Worm (Caenorhabditis elegans) whole organism, young adult: ENCODE data around the gene C49C8.8.

Experiments used
- B0336.3 ChIP-seq: fragments of 200-800 bp; sonication (Bioruptor generic); IDR thresholded peaks from 2 replicates; pipeline ENCODE4 v1.3.6; 2022; ENCODE audit warnings: missing genetic modification characterization, missing compliant biosample characterization
- C17E4.6 ChIP-seq: fragments of 200-800 bp; sonication (Bioruptor generic); IDR thresholded peaks from 2 replicates; pipeline ENCODE4 v1.3.6; 2022; ENCODE audit warnings: missing genetic modification reagents, missing genetic modification characterization, missing compliant biosample characterization
- F10E7.11 ChIP-seq: sonication (generic microtip); optimal IDR thresholded peaks from 2 replicates; lab custom pipeline; 2017; ENCODE audit warnings: mild to moderate bottlenecking, missing genetic modification characterization, moderate library complexity, missing compliant biosample characterization
- F22D6.2 ChIP-seq: sonication (generic microtip); optimal IDR thresholded peaks from 2 replicates; lab custom pipeline; 2016; ENCODE audit warnings: mild to moderate bottlenecking, missing genetic modification characterization, missing compliant biosample characterization
- F49E8.2 ChIP-seq: sonication (generic microtip); optimal IDR thresholded peaks from 3 replicates; lab custom pipeline; 2017; ENCODE audit warnings: missing genetic modification characterization, mild to moderate bottlenecking, missing compliant biosample characterization, antibody characterized with exemption, moderate library complexity; ENCODE audit not compliant: insufficient read depth
- F55B11.4 ChIP-seq: sonication (generic microtip); optimal IDR thresholded peaks from 2 replicates; lab custom pipeline; 2016; ENCODE audit warnings: missing compliant biosample characterization, missing genetic modification characterization, borderline replicate concordance; ENCODE audit not compliant: insufficient read depth
- K12H6.12 ChIP-seq: fragments of 200-800 bp; sonication (Bioruptor generic); optimal IDR thresholded peaks from 2 replicates; lab custom pipeline; 2018; ENCODE audit warnings: mild to moderate bottlenecking, missing genetic modification characterization, missing compliant biosample characterization
- T07F8.4 ChIP-seq: sonication (generic microtip); optimal IDR thresholded peaks from 2 replicates; lab custom pipeline; 2016; ENCODE audit warnings: mild to moderate bottlenecking, missing genetic modification characterization, moderate library complexity, missing compliant biosample characterization
- T26A5.8 ChIP-seq: sonication (generic microtip); optimal IDR thresholded peaks from 2 replicates; lab custom pipeline; 2016; ENCODE audit warnings: missing genetic modification characterization, missing compliant biosample characterization
- Y53G8AR.9 ChIP-seq: fragments of 200-800 bp; sonication (Bioruptor generic); conservative IDR thresholded peaks from 2 replicates; pipeline ENCODE4 v1.3.6; 2022; ENCODE audit warnings: missing genetic modification reagents, missing genetic modification characterization, missing compliant biosample characterization
- Y56A3A.18 ChIP-seq: fragments of 200-800 bp; sonication (Bioruptor generic); IDR thresholded peaks from 2 replicates; pipeline ENCODE4 v1.3.6; 2022; ENCODE audit warnings: missing genetic modification reagents, missing genetic modification characterization, missing compliant biosample characterization
- Y67H2A.10 ChIP-seq: fragments of 200-800 bp; sonication (Bioruptor generic); conservative IDR thresholded peaks from 2 replicates; pipeline ENCODE4 v1.3.6; 2022; ENCODE audit warnings: missing genetic modification reagents, missing genetic modification characterization, missing compliant biosample characterization
- Y95B8A.8 ChIP-seq: fragments of 200-800 bp; sonication (Bioruptor generic); IDR thresholded peaks from 2 replicates; pipeline ENCODE4 v1.3.6; 2022; ENCODE audit warnings: missing genetic modification reagents, missing genetic modification characterization, missing compliant biosample characterization
- ama-1 ChIP-seq, 3 experiments: fragments of 150-350 bp in 1 of 3; sonication (generic microtip) in 2 of 3; optimal IDR thresholded peaks; 2 replicates each; lab custom pipeline; 2014 to 2018; ENCODE audit warnings: missing biosample characterization in 2 of 3, missing genetic modification characterization in 2 of 3, missing genetic modification reagents in 2 of 3
- aptf-2 ChIP-seq: fragments of 200-800 bp; sonication (Bioruptor generic); conservative IDR thresholded peaks from 2 replicates; pipeline ENCODE4 v1.3.6; 2022; ENCODE audit warnings: missing genetic modification reagents, missing genetic modification characterization, missing compliant biosample characterization
- atf-7 ChIP-seq: sonication (generic microtip); optimal IDR thresholded peaks from 2 replicates; lab custom pipeline; 2017; ENCODE audit warnings: mild to moderate bottlenecking, missing genetic modification characterization, missing compliant biosample characterization
- attf-5 ChIP-seq: fragments of 200-800 bp; sonication (Bioruptor generic); optimal IDR thresholded peaks from 2 replicates; lab custom pipeline; 2018; ENCODE audit warnings: mild to moderate bottlenecking, missing genetic modification characterization, missing compliant biosample characterization
- dox-1 ChIP-seq: fragments of 200-800 bp; sonication (Bioruptor generic); IDR thresholded peaks from 2 replicates; pipeline ENCODE4 v1.3.6; 2022; ENCODE audit warnings: missing genetic modification reagents, missing genetic modification characterization, missing compliant biosample characterization
- dpff-1 ChIP-seq: sonication (generic microtip); optimal IDR thresholded peaks from 2 replicates; lab custom pipeline; 2017; ENCODE audit warnings: mild to moderate bottlenecking, missing genetic modification characterization, missing compliant biosample characterization
- dpl-1 ChIP-seq: fragments of 150-350 bp; optimal IDR thresholded peaks from 2 replicates; lab custom pipeline; 2014; ENCODE audit warnings: missing biosample characterization, missing genetic modification reagents, missing genetic modification characterization
- efl-1 ChIP-seq: fragments of 150-350 bp; optimal IDR thresholded peaks from 2 replicates; lab custom pipeline; 2014; ENCODE audit warnings: missing biosample characterization, missing genetic modification reagents, missing genetic modification characterization
- egrh-3 ChIP-seq: fragments of 200-800 bp; sonication (Bioruptor generic); IDR thresholded peaks from 2 replicates; pipeline ENCODE4 v1.3.6; 2022; ENCODE audit warnings: missing genetic modification reagents, missing genetic modification characterization, missing compliant biosample characterization
- ekl-4 ChIP-seq: fragments of 200-800 bp; sonication (Bioruptor generic); IDR thresholded peaks from 2 replicates; pipeline ENCODE4 v1.3.6; 2022; ENCODE audit warnings: missing genetic modification reagents, missing genetic modification characterization, missing compliant biosample characterization
- ets-4 ChIP-seq: fragments of 200-800 bp; sonication (Bioruptor generic); optimal IDR thresholded peaks from 2 replicates; lab custom pipeline; 2018; ENCODE audit warnings: mild to moderate bottlenecking, missing genetic modification characterization, missing compliant biosample characterization
- him-1 ChIP-seq: sonication (generic microtip); optimal IDR thresholded peaks from 2 replicates; lab custom pipeline; 2016; ENCODE audit warnings: missing genotype, missing genetic modification reagents, missing genetic modification characterization, missing compliant biosample characterization
- lag-1 ChIP-seq: fragments of 200-800 bp; sonication (Bioruptor generic); IDR thresholded peaks from 2 replicates; pipeline ENCODE4 v1.3.6; 2022; ENCODE audit warnings: missing genetic modification reagents, missing genetic modification characterization, missing compliant biosample characterization
- let-526 ChIP-seq: fragments of 200-800 bp; sonication (Bioruptor generic); IDR thresholded peaks from 2 replicates; pipeline ENCODE4 v1.3.6; 2022; ENCODE audit warnings: missing genetic modification reagents, missing genetic modification characterization, missing compliant biosample characterization
- lin-35 ChIP-seq, 3 experiments: fragments of 150-350 bp in 2 of 3; sonication (generic microtip) in 1 of 3; optimal IDR thresholded peaks; 2 replicates each; lab custom pipeline; 2014 to 2018; ENCODE audit warnings: missing biosample characterization in 3 of 3, missing genetic modification characterization in 3 of 3, missing genetic modification reagents in 3 of 3
- lin-54 ChIP-seq: fragments of 200-800 bp; sonication (Bioruptor generic); optimal IDR thresholded peaks from 2 replicates; lab custom pipeline; 2018; ENCODE audit warnings: mild to moderate bottlenecking, missing genetic modification characterization, missing compliant biosample characterization
- lir-1 ChIP-seq: fragments of 200-800 bp; sonication (Bioruptor generic); conservative IDR thresholded peaks from 2 replicates; pipeline ENCODE4 v1.3.6; 2022; ENCODE audit warnings: missing genetic modification reagents, missing genetic modification characterization, missing compliant biosample characterization
- madf-3 ChIP-seq: fragments of 200-800 bp; sonication (Bioruptor generic); IDR thresholded peaks from 2 replicates; pipeline ENCODE4 v1.3.6; 2022; ENCODE audit warnings: missing genetic modification reagents, missing genetic modification characterization, missing compliant biosample characterization
- nfya-2 ChIP-seq: fragments of 200-800 bp; sonication (Bioruptor generic); IDR thresholded peaks from 2 replicates; pipeline ENCODE4 v1.3.6; 2022; ENCODE audit warnings: missing genetic modification reagents, missing genetic modification characterization, missing compliant biosample characterization
- nhr-120 ChIP-seq: fragments of 200-800 bp; sonication (Bioruptor generic); IDR thresholded peaks from 2 replicates; pipeline ENCODE4 v1.3.6; 2022; ENCODE audit warnings: missing genetic modification characterization, missing compliant biosample characterization
- nhr-179 ChIP-seq: sonication (generic microtip); optimal IDR thresholded peaks from 2 replicates; lab custom pipeline; 2016; ENCODE audit warnings: mild to moderate bottlenecking, missing genetic modification characterization, missing compliant biosample characterization
- nhr-80 ChIP-seq: sonication (generic microtip); optimal IDR thresholded peaks from 2 replicates; lab custom pipeline; 2016; ENCODE audit warnings: missing genetic modification characterization, missing compliant biosample characterization
- pbrm-1 ChIP-seq: fragments of 200-800 bp; sonication (Bioruptor generic); IDR thresholded peaks from 2 replicates; pipeline ENCODE4 v1.3.6; 2022; ENCODE audit warnings: missing genetic modification reagents, missing genetic modification characterization, missing compliant biosample characterization
- repo-1 ChIP-seq: sonication (generic microtip); optimal IDR thresholded peaks from 2 replicates; lab custom pipeline; 2017; ENCODE audit warnings: mild to moderate bottlenecking, missing genetic modification characterization, missing compliant biosample characterization
- sea-2 ChIP-seq: fragments of 200-800 bp; sonication (Bioruptor generic); IDR thresholded peaks from 2 replicates; pipeline ENCODE4 v1.3.6; 2022; ENCODE audit warnings: missing genetic modification characterization, missing compliant biosample characterization
- snpc-1.1 ChIP-seq: sonication (generic microtip); optimal IDR thresholded peaks from 2 replicates; lab custom pipeline; 2017; ENCODE audit warnings: missing genetic modification characterization, mild to moderate bottlenecking, missing compliant biosample characterization, antibody characterized with exemption, moderate library complexity, missing genotype, missing genetic modification reagents; ENCODE audit not compliant: insufficient read depth
- snpc-4 ChIP-seq, 5 experiments: fragments of 150-350 bp in 1 of 5; sonication (generic microtip) in 4 of 5; optimal IDR thresholded peaks; 2 replicates each; lab custom pipeline; 2014 to 2018; ENCODE audit warnings: missing genetic modification characterization in 5 of 5, missing biosample characterization in 3 of 5, antibody characterized with exemption in 2 of 5, mild to moderate bottlenecking in 2 of 5, missing compliant biosample characterization in 2 of 5, missing genotype in 2 of 5, moderate library complexity in 2 of 5, missing genetic modification reagents in 1 of 5
- sptf-2 ChIP-seq: fragments of 200-800 bp; sonication (Bioruptor generic); optimal IDR thresholded peaks from 2 replicates; lab custom pipeline; 2018; ENCODE audit warnings: mild to moderate bottlenecking, missing genetic modification characterization, missing compliant biosample characterization
- tbp1 ChIP-seq: fragments of 200-800 bp; sonication (Bioruptor generic); optimal IDR thresholded peaks from 2 replicates; lab custom pipeline; 2018; ENCODE audit warnings: mild to moderate bottlenecking, missing genetic modification characterization, missing compliant biosample characterization
- unc-62 ChIP-seq: fragments of 150-350 bp; optimal IDR thresholded peaks from 2 replicates; lab custom pipeline; 2014; ENCODE audit warnings: missing biosample characterization, missing genetic modification reagents, missing genetic modification characterization
- ztf-22 ChIP-seq: fragments of 200-800 bp; sonication (Bioruptor generic); optimal IDR thresholded peaks from 2 replicates; lab custom pipeline; 2018; ENCODE audit warnings: mild to moderate bottlenecking, missing genetic modification characterization, moderate library complexity, missing compliant biosample characterization
- ztf-26 ChIP-seq: sonication (generic microtip); optimal IDR thresholded peaks from 2 replicates; lab custom pipeline; 2017; ENCODE audit warnings: missing genetic modification characterization, missing compliant biosample characterization
- ztf-3 ChIP-seq: fragments of 200-800 bp; sonication (Bioruptor generic); optimal IDR thresholded peaks from 2 replicates; lab custom pipeline; 2018; ENCODE audit warnings: mild to moderate bottlenecking, missing genetic modification characterization, missing compliant biosample characterization
- ztf-6 ChIP-seq: fragments of 200-800 bp; sonication (Bioruptor generic); IDR thresholded peaks from 2 replicates; pipeline ENCODE4 v1.3.6; 2022; ENCODE audit warnings: missing genetic modification reagents, missing genetic modification characterization, missing compliant biosample characterization

The C49C8.8 gene

DNA sequence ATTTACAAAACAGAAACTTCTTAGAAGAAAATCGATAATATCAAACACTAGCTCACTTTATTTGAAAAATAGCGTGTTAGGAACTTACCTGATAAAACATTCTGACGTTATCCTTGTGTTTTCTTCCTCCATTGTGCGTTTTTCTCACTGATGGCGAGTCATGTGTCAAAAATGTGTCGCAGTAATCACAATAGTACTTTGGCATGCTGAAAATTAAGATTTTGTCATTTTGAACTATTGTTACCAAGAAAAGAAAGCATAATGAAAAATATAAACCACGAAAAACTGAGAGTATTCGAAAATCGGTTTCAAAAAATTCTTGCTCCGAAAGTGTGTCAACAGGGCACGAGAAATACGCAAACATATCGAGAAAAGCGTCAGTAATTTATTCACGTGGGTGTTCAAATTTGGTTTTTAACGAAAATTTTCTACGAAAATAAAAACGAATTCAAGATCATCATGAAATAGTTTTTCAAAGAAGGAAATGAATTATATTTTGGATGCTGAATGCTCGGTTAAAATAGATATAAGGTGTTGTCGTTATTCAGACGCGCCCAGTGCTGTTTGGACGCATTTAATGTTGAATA lies 35.8 kb downstream of the C49C8.8 start, which contains the start of gene snrp-3 (continued):
- TF ChIP-seq T07F8.4 (no peak), K12H6.12 (no peak), Y56A3A.18 (no peak), lag-1 (no peak), dox-1 (GFP tag; lab: Robert Waterston, UW) (no peak; the same call in 1 of the 2 replicates), C17E4.6 (GFP tag; lab: Robert Waterston, UW) (no peak), ztf-3 (GFP tag; lab: Kevin White, UChicago) (no peak), ztf-6 (GFP tag; lab: Robert Waterston, UW) (no peak), nhr-179 (tag; lab: Kevin White, UChicago) (no peak), snpc-4 (GFP tag; optimal IDR thresholded peaks at IDR 0.05; lab: Kevin White, UChicago) (peak; percentile 37), snpc-4 (tag; optimal IDR thresholded peaks at IDR 0.05; lab: Kevin White, UChicago) (peak; percentile 51 to 57 (median 55)), ztf-22 (GFP tag; lab: Kevin White, UChicago) (no peak), Y53G8AR.9 (GFP tag; lab: Robert Waterston, UW) (peak; percentile 89; the same call in 1 of the 2 replicates), Y67H2A.10 (GFP tag; lab: Robert Waterston, UW) (no peak), ekl-4 (GFP tag; lab: Robert Waterston, UW) (peak; percentile 52; the same call in 1 of the 2 replicates), F10E7.11 (tag; lab: Kevin White, UChicago) (no peak), egrh-3 (no peak), F55B11.4 (tag; lab: Kevin White, UChicago) (no peak), ztf-26 (tag; lab: Kevin White, UChicago) (no peak), tbp1 (GFP tag; lab: Kevin White, UChicago) (peak; percentile 21), T26A5.8 (no peak), nfya-2 (no peak), unc-62 (GFP tag; lab: Kevin White, UChicago) (no peak), him-1 (tag; lab: Kevin White, UChicago) (no peak), F49E8.2 (tag; lab: Kevin White, UChicago) (peak; percentile 10), nhr-80 (tag; lab: Kevin White, UChicago) (peak; percentile 29), lin-54 (GFP tag; lab: Kevin White, UChicago) (peak; percentile 95), attf-5 (GFP tag; lab: Kevin White, UChicago) (peak; percentile 79), sea-2 (no peak), repo-1 (tag; lab: Kevin White, UChicago) (peak; percentile 25), dpl-1 (GFP tag; lab: Kevin White, UChicago) (peak; percentile 73), sptf-2 (GFP tag; lab: Kevin White, UChicago) (no peak), snpc-1.1 (peak; percentile 1), efl-1 (GFP tag; lab: Kevin White, UChicago) (peak; percentile 69), atf-7 (tag; lab: Kevin White, UChicago) (no peak), ets-4 (GFP tag; lab: Kevin White, UChicago) (no peak), lin-35 (GFP tag; optimal IDR thresholded peaks at IDR 0.05; lab: Kevin White, UChicago) (peak; percentile 49 to 94 (median 60)), aptf-2 (no peak), nhr-120 (GFP tag; lab: Robert Waterston, UW) (no peak), ama-1 (optimal IDR thresholded peaks at IDR 0.05; lab: Kevin White, UChicago) (no peak), ama-1 (GFP tag; optimal IDR thresholded peaks at IDR 0.05; lab: Kevin White, UChicago) (no peak), B0336.3 (GFP tag; lab: Robert Waterston, UW) (0 out of 2 replicates have a peak, but pooled peaks have one; percentile 42), lir-1 (GFP tag; lab: Robert Waterston, UW) (0 out of 2 replicates have a peak, but pooled peaks have one; percentile 13), Y95B8A.8 (GFP tag; lab: Robert Waterston, UW) (no peak), madf-3 (0 out of 2 replicates have a peak, but pooled peaks have one; percentile 31), dpff-1 (no peak), pbrm-1 (GFP tag; lab: Robert Waterston, UW) (peak; percentile 43; the same call in 1 of the 2 replicates), let-526 (GFP tag; lab: Robert Waterston, UW) (no peak), F22D6.2 (tag; lab: Kevin White, UChicago) (no peak)
